Fruit fly (Drosophila melanogaster) whole organism, adult: ENCODE measurements around the gene Dic1.

Experiments
- CG11617 ChIP-seq: fragments of 200-800 bp; sonication (Bioruptor generic); optimal IDR thresholded peaks from 2 replicates; lab custom pipeline; 2017; ENCODE audit warnings: mild to moderate bottlenecking, missing biosample characterization, missing genetic modification reagents, missing genetic modification characterization
- CG12768 ChIP-seq: fragments of 200-800 bp; sonication (Bioruptor generic); optimal IDR thresholded peaks from 2 replicates; lab custom pipeline; 2017; ENCODE audit warnings: missing biosample characterization, missing genetic modification characterization, mild to moderate bottlenecking, moderate library complexity, missing genetic modification reagents
- CG14711 ChIP-seq: fragments of 200-800 bp; sonication (Bioruptor generic); optimal IDR thresholded peaks from 2 replicates; lab custom pipeline; 2018; ENCODE audit warnings: missing biosample characterization, mild to moderate bottlenecking, missing genetic modification characterization, moderate library complexity
- CG1620 ChIP-seq: fragments of 200-800 bp; sonication (Bioruptor generic); optimal IDR thresholded peaks from 2 replicates; lab custom pipeline; 2016; ENCODE audit warnings: missing biosample characterization, missing genetic modification characterization
- CG33017 ChIP-seq: fragments of 200-800 bp; sonication (Bioruptor generic); optimal IDR thresholded peaks from 2 replicates; lab custom pipeline; 2018; ENCODE audit warnings: missing biosample characterization, mild to moderate bottlenecking, missing genetic modification characterization, moderate library complexity
- CG5204 ChIP-seq: fragments of 200-800 bp; sonication (Bioruptor generic); optimal IDR thresholded peaks from 2 replicates; lab custom pipeline; 2016; ENCODE audit warnings: missing biosample characterization, missing genetic modification characterization
- CG7045 ChIP-seq: fragments of 200-800 bp; sonication (Bioruptor generic); optimal IDR thresholded peaks from 2 replicates; lab custom pipeline; 2017; ENCODE audit warnings: missing biosample characterization, mild to moderate bottlenecking, missing genetic modification characterization
- CG7101 ChIP-seq: fragments of 200-800 bp; sonication (Bioruptor generic); optimal IDR thresholded peaks from 2 replicates; lab custom pipeline; 2018; ENCODE audit warnings: missing biosample characterization, mild to moderate bottlenecking, missing genetic modification characterization, moderate library complexity
- Clk ChIP-seq: fragments of 200-800 bp; sonication (Bioruptor generic); optimal IDR thresholded peaks from 2 replicates; lab custom pipeline; 2017; ENCODE audit warnings: missing biosample characterization, missing genetic modification characterization
- Crg-1 ChIP-seq: fragments of 200-800 bp; sonication (Bioruptor generic); optimal IDR thresholded peaks from 2 replicates; lab custom pipeline; 2016; ENCODE audit warnings: missing biosample characterization, missing genetic modification characterization
- Hr96 ChIP-seq: fragments of 200-800 bp; sonication (Bioruptor generic); optimal IDR thresholded peaks from 2 replicates; lab custom pipeline; 2016; ENCODE audit warnings: missing biosample characterization, missing genetic modification characterization
- Mnt ChIP-seq: fragments of 200-800 bp; sonication (Bioruptor generic); optimal IDR thresholded peaks from 2 replicates; lab custom pipeline; 2016; ENCODE audit warnings: missing biosample characterization, mild to moderate bottlenecking, missing genetic modification characterization
- bab1 ChIP-seq: fragments of 200-800 bp; sonication (Bioruptor generic); optimal IDR thresholded peaks from 3 replicates; lab custom pipeline; 2019; ENCODE audit warnings: missing biosample characterization, mild to moderate bottlenecking, missing genetic modification characterization, moderate library complexity
- cic ChIP-seq: fragments of 200-800 bp; sonication (Bioruptor generic); optimal IDR thresholded peaks from 2 replicates; lab custom pipeline; 2017; ENCODE audit warnings: missing biosample characterization, mild to moderate bottlenecking, missing genetic modification characterization, moderate library complexity
- cnc ChIP-seq, 2 experiments: fragments of >200 bp; optimal IDR thresholded peaks; 2 replicates each; lab custom pipeline; 2017
- kay ChIP-seq: fragments of 200-800 bp; sonication (Bioruptor generic); peaks from one replicate; lab custom pipeline; 2016; ENCODE audit warnings: missing biosample characterization, missing genetic modification characterization, borderline replicate concordance
- ovo ChIP-seq: fragments of 200-800 bp; sonication (Bioruptor generic); optimal IDR thresholded peaks from 2 replicates; lab custom pipeline; 2016; ENCODE audit warnings: missing biosample characterization, missing genetic modification characterization
- pad ChIP-seq: fragments of 200-800 bp; sonication (Bioruptor generic); optimal IDR thresholded peaks from 3 replicates; lab custom pipeline; 2017; ENCODE audit warnings: missing biosample characterization, missing genetic modification characterization, mild to moderate bottlenecking, moderate library complexity, missing genetic modification reagents
- tj ChIP-seq: fragments of 200-800 bp; sonication (Bioruptor generic); optimal IDR thresholded peaks from 3 replicates; lab custom pipeline; 2017; ENCODE audit warnings: missing biosample characterization, mild to moderate bottlenecking, missing genetic modification characterization, moderate library complexity
- toe ChIP-seq: fragments of 200-800 bp; sonication (Bioruptor generic); optimal IDR thresholded peaks from 2 replicates; lab custom pipeline; 2016; ENCODE audit warnings: missing biosample characterization, missing genetic modification characterization

Gene Dic1

dm6 chr3R:13366561-13367518 is 2.1 kb downstream of the Dic1 start, which contains the start of gene Elp6:
TSS of gene Elp6 (minus strand) at chr3R:13366910.
- TF ChIP-seq Clk (GFP tag; lab: Kevin White, UChicago) (no peak), cnc (optimal IDR thresholded peaks at IDR 0.05; lab: Kevin White, UChicago) (no peak), CG7101 (tag; lab: Kevin White, UChicago) (peak; percentile 57), CG5204 (GFP tag; lab: Kevin White, UChicago) (peak; percentile 83), CG11617 (GFP tag; lab: Kevin White, UChicago) (peak; percentile 81), bab1 (GFP tag; lab: Kevin White, UChicago) (peak; percentile 55), pad (GFP tag; lab: Kevin White, UChicago) (peak; percentile 52), toe (GFP tag; lab: Kevin White, UChicago) (peak; percentile 80), CG12768 (peak; percentile 57), cic (no peak), ovo (GFP tag; lab: Kevin White, UChicago) (peak; percentile 11), CG14711 (peak; percentile 43), CG1620 (peak; percentile 55), Mnt (GFP tag; lab: Kevin White, UChicago) (no peak), CG33017 (tag; lab: Kevin White, UChicago) (peak; percentile 58), tj (GFP tag; lab: Kevin White, UChicago) (peak; percentile 20), CG7045 (GFP tag; lab: Kevin White, UChicago) (peak; percentile 62), Hr96 (GFP tag; lab: Kevin White, UChicago) (peak; percentile 70), Crg-1 (GFP tag; lab: Kevin White, UChicago) (no peak), kay (GFP tag; lab: Kevin White, UChicago) (no peak)

- no peak for TF ChIP-seq Clk (GFP tag; lab: Kevin White, UChicago)
- TF ChIP-seq CG5204 (GFP tag; lab: Kevin White, UChicago) = no peak
- TF ChIP-seq CG14711 = no peak
- TF ChIP-seq kay (GFP tag; lab: Kevin White, UChicago) = peak; percentile 31
These were observed 4.6 kb downstream of the Dic1 start, which contains the start of gene CheA87a for dm6 chr3R:13369348-13369747. TSS of gene CheA87a (plus strand) at chr3R:13369648.

- TF ChIP-seq CG33017 (tag; lab: Kevin White, UChicago) = peak; percentile 50
- TF ChIP-seq cic = no peak
- TF ChIP-seq CG7101 (tag; lab: Kevin White, UChicago) = peak; percentile 19
- TF ChIP-seq CG7045 (GFP tag; lab: Kevin White, UChicago) = no peak
- TF ChIP-seq CG11617 (GFP tag; lab: Kevin White, UChicago) = peak; percentile 3
- no peak for TF ChIP-seq cnc (optimal IDR thresholded peaks at IDR 0.05; lab: Kevin White, UChicago)
- TF ChIP-seq tj (GFP tag; lab: Kevin White, UChicago) = no peak
These were observed 7.3 kb downstream of the Dic1 start, which contains the start of the genes Lip3 and CG34309 for dm6 chr3R:13371840-13372680. TSS of gene Lip3 (minus strand) at chr3R:13371904. TSS of gene CG34309 (plus strand) at chr3R:13372630.

DNA sequence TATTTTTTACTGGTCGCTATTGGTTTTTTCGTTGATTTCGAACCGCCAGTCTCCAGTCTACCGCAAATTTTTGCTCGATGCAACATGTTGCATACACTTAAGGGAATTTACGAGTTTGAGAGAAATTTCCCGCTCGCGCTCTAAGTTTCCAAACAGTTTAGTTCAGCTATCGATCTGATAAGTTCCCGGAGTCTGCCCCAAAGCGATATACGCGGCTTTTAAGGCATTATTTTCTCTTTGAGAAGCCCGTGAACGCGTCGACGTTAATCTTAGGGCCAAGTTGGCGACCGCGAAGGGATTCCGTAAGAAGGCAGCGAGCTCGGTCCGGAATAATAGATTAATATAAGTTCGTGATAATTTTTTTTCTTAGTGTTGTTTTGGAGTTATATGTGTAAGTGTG is 10.2 kb downstream of the Dic1 start:
- TF ChIP-seq Mnt (GFP tag; lab: Kevin White, UChicago) (no peak), pad (GFP tag; lab: Kevin White, UChicago) (no peak), CG11617 (GFP tag; lab: Kevin White, UChicago) (no peak), cic (no peak), ovo (GFP tag; lab: Kevin White, UChicago) (no peak), Crg-1 (GFP tag; lab: Kevin White, UChicago) (no peak), toe (GFP tag; lab: Kevin White, UChicago) (no peak), Clk (GFP tag; lab: Kevin White, UChicago) (no peak), CG5204 (GFP tag; lab: Kevin White, UChicago) (no peak), tj (GFP tag; lab: Kevin White, UChicago) (no peak), cnc (optimal IDR thresholded peaks at IDR 0.05; lab: Kevin White, UChicago) (no peak), CG7045 (GFP tag; lab: Kevin White, UChicago) (no peak)

- TF ChIP-seq pad (GFP tag; lab: Kevin White, UChicago) = no peak
- TF ChIP-seq CG7101 (tag; lab: Kevin White, UChicago) = no peak
- TF ChIP-seq toe (GFP tag; lab: Kevin White, UChicago) = no peak
These were observed 14.9 kb downstream of the Dic1 start, which contains the start of the genes CG9813 and CG8870 for dm6 chr3R:13379675-13380074. TSS of gene CG9813 (minus strand) at chr3R:13379775. TSS of gene CG8870 (plus strand) at chr3R:13379842.
